Worm (Caenorhabditis elegans) whole organism, L4 larva: ENCODE data around the gene F53H1.3.

Experiments used
- D1046.2 ChIP-seq: fragments of 200-800 bp; sonication (Bioruptor generic); IDR thresholded peaks from 2 replicates; pipeline ENCODE4 v1.3.6; 2022; ENCODE audit warnings: missing genetic modification characterization, missing compliant biosample characterization
- Y105C5A.15 ChIP-seq: fragments of 200-800 bp; sonication (Bioruptor generic); IDR thresholded peaks from 2 replicates; pipeline ENCODE4 v1.3.6; 2022; ENCODE audit warnings: missing genetic modification characterization, missing compliant biosample characterization
- Y48G9A.11 ChIP-seq: fragments of 200-800 bp; sonication (Bioruptor generic); IDR thresholded peaks from 2 replicates; pipeline ENCODE4 v1.3.6; 2022; ENCODE audit warnings: missing genetic modification reagents, missing genetic modification characterization, missing compliant biosample characterization
- Y5F2A.4 ChIP-seq: fragments of 200-800 bp; sonication (Bioruptor generic); optimal IDR thresholded peaks from 2 replicates; lab custom pipeline; 2018; ENCODE audit warnings: mild to moderate bottlenecking, missing genetic modification characterization, missing compliant biosample characterization
- ZK337.2 ChIP-seq: fragments of 200-800 bp; sonication (Bioruptor generic); IDR thresholded peaks from 2 replicates; pipeline ENCODE4 v1.3.6; 2022; ENCODE audit warnings: missing genetic modification reagents, missing genetic modification characterization, missing compliant biosample characterization
- ZK546.5 ChIP-seq, 2 experiments: sonication (generic microtip); optimal IDR thresholded peaks; 2 replicates each; lab custom pipeline; 2017; ENCODE audit warnings: missing biosample characterization in 2 of 2, missing genetic modification characterization in 2 of 2
- aha-1 ChIP-seq: fragments of 150-350 bp; peaks from one replicate; lab custom pipeline; 2014; ENCODE audit warnings: missing biosample characterization, missing genetic modification characterization
- aly-2 ChIP-seq: sonication (generic microtip); optimal IDR thresholded peaks from 2 replicates; lab custom pipeline; 2018; ENCODE audit warnings: missing biosample characterization, missing genetic modification characterization
- ama-1 ChIP-seq: fragments of 150-350 bp; optimal IDR thresholded peaks from 2 replicates; lab custom pipeline; 2014; ENCODE audit warnings: inconsistent platforms, mixed read lengths
- ces-1 ChIP-seq: fragments of 150-350 bp; sonication (generic microtip); optimal IDR thresholded peaks from 4 replicates; lab custom pipeline; 2014; ENCODE audit warnings: missing biosample characterization, missing genetic modification reagents, missing genetic modification characterization
- ctbp-1 ChIP-seq: fragments of 200-800 bp; sonication (Bioruptor generic); IDR thresholded peaks from 2 replicates; pipeline ENCODE4 v1.3.6; 2022; ENCODE audit warnings: missing genetic modification reagents, missing genetic modification characterization, missing compliant biosample characterization
- daf-16 ChIP-seq, 3 experiments: sonication (generic microtip); optimal IDR thresholded peaks; 2 replicates each; lab custom pipeline; 2016 to 2017; ENCODE audit warnings: missing genetic modification characterization in 3 of 3, missing genetic modification reagents in 3 of 3, mild to moderate bottlenecking in 2 of 3, missing compliant biosample characterization in 2 of 3, missing biosample characterization in 1 of 3, moderate library complexity in 1 of 3
- dmd-8 ChIP-seq: fragments of 200-800 bp; sonication (Bioruptor generic); IDR thresholded peaks from 2 replicates; pipeline ENCODE4 v1.3.6; 2022; ENCODE audit warnings: missing genetic modification characterization, missing compliant biosample characterization
- egl-27 ChIP-seq: sonication (generic microtip); optimal IDR thresholded peaks from 3 replicates; lab custom pipeline; 2017; ENCODE audit warnings: missing biosample characterization, missing genetic modification reagents, missing genetic modification characterization
- egl-43 ChIP-seq: fragments of 200-800 bp; sonication (Bioruptor generic); IDR thresholded peaks from 2 replicates; pipeline ENCODE4 v1.3.6; 2022; ENCODE audit warnings: missing genetic modification reagents, missing genetic modification characterization, missing compliant biosample characterization
- fkh-10 ChIP-seq: fragments of 150-350 bp; optimal IDR thresholded peaks from 2 replicates; lab custom pipeline; 2014; ENCODE audit warnings: missing biosample characterization, missing genetic modification reagents, missing genetic modification characterization
- hlh-11 ChIP-seq: fragments of 200-800 bp; sonication (Bioruptor generic); optimal IDR thresholded peaks from 2 replicates; lab custom pipeline; 2018; ENCODE audit warnings: mild to moderate bottlenecking, missing genetic modification characterization, missing compliant biosample characterization
- lim-7 ChIP-seq: fragments of 200-800 bp; sonication (Bioruptor generic); IDR thresholded peaks from 2 replicates; pipeline ENCODE4 v1.3.6; 2022; ENCODE audit warnings: missing genetic modification characterization, missing compliant biosample characterization
- lin-13 ChIP-seq: fragments of 150-350 bp; optimal IDR thresholded peaks from 2 replicates; lab custom pipeline; 2014; ENCODE audit warnings: missing biosample characterization, missing genetic modification reagents, missing genetic modification characterization
- lin-39 ChIP-seq: fragments of 150-350 bp; optimal IDR thresholded peaks from 2 replicates; lab custom pipeline; 2014; ENCODE audit warnings: missing biosample characterization, missing genetic modification reagents, missing genetic modification characterization
- mdl-1 ChIP-seq, 2 experiments: fragments of 150-350 bp in 1 of 2; sonication (generic microtip) in 1 of 2; optimal IDR thresholded peaks; 2 replicates each; lab custom pipeline; 2014 to 2017; ENCODE audit warnings: missing biosample characterization in 2 of 2, missing genetic modification characterization in 2 of 2
- mep-1 ChIP-seq: fragments of 150-350 bp; sonication (generic microtip); optimal IDR thresholded peaks from 3 replicates; lab custom pipeline; 2014; ENCODE audit warnings: missing biosample characterization, missing genetic modification characterization
- mes-2 ChIP-seq: sonication (generic microtip); optimal IDR thresholded peaks from 2 replicates; lab custom pipeline; 2016; ENCODE audit warnings: missing genotype, mild to moderate bottlenecking, missing genetic modification characterization, missing compliant biosample characterization; ENCODE audit not compliant: poor library complexity, severe bottlenecking
- mxl-2 ChIP-seq: fragments of 200-800 bp; sonication (Bioruptor generic); conservative IDR thresholded peaks from 2 replicates; pipeline ENCODE4 v1.3.6; 2022; ENCODE audit warnings: missing genetic modification reagents, missing genetic modification characterization, missing compliant biosample characterization
- mxl-3 ChIP-seq: fragments of 200-800 bp; sonication (Bioruptor generic); optimal IDR thresholded peaks from 2 replicates; lab custom pipeline; 2018; ENCODE audit warnings: mild to moderate bottlenecking, missing genetic modification characterization, missing compliant biosample characterization
- nhr-28 ChIP-seq: fragments of 150-350 bp; optimal IDR thresholded peaks from 2 replicates; lab custom pipeline; 2014; ENCODE audit warnings: missing biosample characterization, missing genetic modification characterization
- nhr-48 ChIP-seq: sonication (generic microtip); optimal IDR thresholded peaks from 2 replicates; lab custom pipeline; 2016; ENCODE audit warnings: mild to moderate bottlenecking, missing genetic modification characterization, missing compliant biosample characterization
- nhr-76 ChIP-seq: fragments of 150-350 bp; optimal IDR thresholded peaks from 2 replicates; lab custom pipeline; 2014; ENCODE audit warnings: missing biosample characterization, missing genetic modification characterization
- php-3 ChIP-seq: fragments of 200-800 bp; sonication (Bioruptor generic); IDR thresholded peaks from 2 replicates; pipeline ENCODE4 v1.3.6; 2022; ENCODE audit warnings: missing genetic modification reagents, missing genetic modification characterization, missing compliant biosample characterization
- rbr-2 ChIP-seq: sonication (generic microtip); optimal IDR thresholded peaks from 2 replicates; lab custom pipeline; 2016; ENCODE audit warnings: missing genotype, missing genetic modification characterization, missing compliant biosample characterization
- sdz-12 ChIP-seq: fragments of 200-800 bp; sonication (Bioruptor generic); optimal IDR thresholded peaks from 2 replicates; lab custom pipeline; 2018; ENCODE audit warnings: mild to moderate bottlenecking, missing genetic modification characterization, missing compliant biosample characterization
- set-16 ChIP-seq: fragments of 200-800 bp; sonication (Bioruptor generic); IDR thresholded peaks from 2 replicates; pipeline ENCODE4 v1.3.6; 2022; ENCODE audit warnings: missing genetic modification reagents, missing genetic modification characterization, missing compliant biosample characterization
- spr-1 ChIP-seq: sonication (generic microtip); optimal IDR thresholded peaks from 2 replicates; lab custom pipeline; 2016; ENCODE audit warnings: mild to moderate bottlenecking, missing genetic modification characterization, missing compliant biosample characterization
- unc-130 ChIP-seq: sonication (generic microtip); optimal IDR thresholded peaks from 2 replicates; lab custom pipeline; 2016; ENCODE audit warnings: missing genetic modification reagents, missing genetic modification characterization, missing compliant biosample characterization
- unc-39 ChIP-seq: sonication (generic microtip); optimal IDR thresholded peaks from 2 replicates; lab custom pipeline; 2017; ENCODE audit warnings: missing biosample characterization, missing genetic modification characterization
- zip-11 ChIP-seq: fragments of 200-800 bp; sonication (Bioruptor generic); IDR thresholded peaks from 2 replicates; pipeline ENCODE4 v1.3.6; 2022; ENCODE audit warnings: missing genetic modification characterization, missing compliant biosample characterization
- zip-2 ChIP-seq: fragments of 150-350 bp; optimal IDR thresholded peaks from 2 replicates; lab custom pipeline; 2014; ENCODE audit warnings: missing biosample characterization, missing genetic modification characterization
- ztf-11 ChIP-seq: fragments of 150-350 bp; optimal IDR thresholded peaks from 2 replicates; lab custom pipeline; 2014; ENCODE audit warnings: missing biosample characterization, missing genetic modification characterization

F53H1.3 gene

ce11 chrIV:1359125-1359524, 30.2 kb downstream of the F53H1.3 start, which contains the start of gene col-105:
Gene col-105, minus strand, starts transcription at chrIV:1359225.
- no peak for TF ChIP-seq nhr-76
- TF ChIP-seq egl-43: no peak
- TF ChIP-seq Y5F2A.4: no peak
- TF ChIP-seq egl-27: no peak
- TF ChIP-seq ces-1: no peak

DNA sequence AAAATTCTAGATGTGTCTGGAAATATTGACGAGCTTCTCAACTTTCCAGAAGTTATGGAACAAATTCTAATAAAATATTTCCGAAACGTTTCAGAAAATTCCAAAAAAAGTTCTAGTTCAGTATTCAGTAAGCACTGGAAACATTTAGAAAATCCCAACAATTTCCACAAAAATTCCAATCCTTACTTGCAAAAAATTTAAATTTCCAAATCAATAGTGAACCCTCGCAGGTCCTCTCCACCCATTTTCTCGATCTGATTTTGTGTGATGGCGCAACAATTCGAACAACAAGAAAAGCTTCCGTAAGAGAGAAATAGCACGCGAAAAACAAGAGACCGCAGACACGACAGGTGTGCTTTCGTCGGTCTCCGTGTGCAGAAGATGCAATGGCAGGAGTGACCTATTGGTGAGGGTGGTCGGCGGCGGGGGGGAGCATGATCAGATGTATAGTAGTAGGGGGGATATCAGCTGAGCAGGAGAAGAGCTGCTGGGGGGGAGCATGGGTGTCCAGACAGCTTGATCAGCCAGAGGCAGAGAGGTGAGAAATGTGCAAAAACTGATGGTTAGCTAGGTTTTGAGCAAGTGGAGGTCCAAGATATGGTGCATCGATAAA, 32.8 kb downstream of the F53H1.3 start:
- no peak for TF ChIP-seq lin-39 (tag; lab: Kevin White, UChicago)
- TF ChIP-seq ztf-11 (tag; lab: Kevin White, UChicago): no peak
- no peak for TF ChIP-seq zip-2 (tag; lab: Kevin White, UChicago)
- no peak for TF ChIP-seq aly-2
- TF ChIP-seq mxl-3: no peak
- TF ChIP-seq unc-130: no peak
- TF ChIP-seq daf-16 (GFP tag; optimal IDR thresholded peaks at IDR 0.05; lab: Kevin White, UChicago): no peak
- no peak for TF ChIP-seq daf-16 (tag; optimal IDR thresholded peaks at IDR 0.05; lab: Kevin White, UChicago)
- TF ChIP-seq aha-1: peak; percentile 96
- TF ChIP-seq hlh-11: peak; percentile 48
- TF ChIP-seq lim-7 (GFP tag; lab: Robert Waterston, UW): no peak
- no peak for TF ChIP-seq nhr-76
- no peak for TF ChIP-seq lin-13 (GFP tag; lab: Kevin White, UChicago)
- no peak for TF ChIP-seq Y48G9A.11 (GFP tag; lab: Robert Waterston, UW)
- no peak for TF ChIP-seq fkh-10 (GFP tag; lab: Kevin White, UChicago)
- no peak for TF ChIP-seq D1046.2 (GFP tag; lab: Robert Waterston, UW)
- no peak for TF ChIP-seq sdz-12 (GFP tag; lab: Kevin White, UChicago)
- 0 out of 2 replicates have a peak, but pooled peaks have one; percentile 22 for TF ChIP-seq ZK337.2 (GFP tag; lab: Robert Waterston, UW)
- no peak for TF ChIP-seq mxl-2 (GFP tag; lab: Robert Waterston, UW)
- no peak for TF ChIP-seq zip-11
- no peak for TF ChIP-seq ZK546.5 (tag; optimal IDR thresholded peaks at IDR 0.05; lab: Kevin White, UChicago)
- peak; percentile 62 for TF ChIP-seq set-16 (GFP tag; lab: Robert Waterston, UW)
- no peak for TF ChIP-seq mep-1
- no peak for TF ChIP-seq unc-39
- no peak for TF ChIP-seq ctbp-1 (GFP tag; lab: Robert Waterston, UW)
- no peak for TF ChIP-seq mes-2 (tag; lab: Kevin White, UChicago)
- TF ChIP-seq dmd-8 (GFP tag; lab: Robert Waterston, UW): no peak

ce11 chrIV:1365771-1366170, 36.8 kb downstream of the F53H1.3 start:
- 0 out of 2 replicates have a peak, but pooled peaks have one; percentile 36 for TF ChIP-seq Y48G9A.11 (GFP tag; lab: Robert Waterston, UW)
- no peak for TF ChIP-seq egl-43

DNA sequence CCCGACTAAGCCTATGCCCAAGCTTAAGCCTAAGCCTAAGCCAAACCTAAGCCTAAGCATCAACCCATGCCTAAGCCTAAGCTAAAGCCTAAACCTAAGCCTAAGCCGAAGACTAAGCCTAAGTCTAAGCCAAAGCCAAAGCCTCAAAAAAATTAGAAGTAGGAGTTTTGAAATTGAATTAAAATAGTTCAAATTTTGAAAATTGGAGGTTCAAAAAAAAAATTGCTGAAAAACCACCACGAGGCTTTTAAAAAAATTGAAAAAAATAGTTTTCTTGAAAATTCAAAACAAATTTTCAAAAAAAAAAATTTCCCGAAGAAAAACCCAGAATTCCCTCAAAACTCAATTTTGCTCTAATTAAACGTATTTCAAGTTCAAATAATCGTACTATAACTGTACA, 38.1 kb downstream of the F53H1.3 start:
- TF ChIP-seq rbr-2 (tag; lab: Kevin White, UChicago) (no peak), spr-1 (tag; lab: Kevin White, UChicago) (no peak), daf-16 (GFP tag; optimal IDR thresholded peaks at IDR 0.05; lab: Kevin White, UChicago) (no peak), daf-16 (tag; optimal IDR thresholded peaks at IDR 0.05; lab: Kevin White, UChicago) (no peak), aha-1 (peak; percentile 94), sdz-12 (GFP tag; lab: Kevin White, UChicago) (no peak), set-16 (GFP tag; lab: Robert Waterston, UW) (no peak), ama-1 (lab: Kevin White, UChicago) (no peak)

- TF ChIP-seq nhr-48 (tag; lab: Kevin White, UChicago): peak; percentile 29
- peak; percentile 71 for TF ChIP-seq aha-1
- no peak for TF ChIP-seq D1046.2 (GFP tag; lab: Robert Waterston, UW)
- peak; percentile 62 for TF ChIP-seq hlh-11
- peak; percentile 22 for TF ChIP-seq nhr-28
- no peak for TF ChIP-seq Y105C5A.15 (GFP tag; lab: Robert Waterston, UW)
- no peak for TF ChIP-seq nhr-76
- peak in 1 of 2 experiments; percentile 32 for TF ChIP-seq mdl-1 (tag; optimal IDR thresholded peaks at IDR 0.05; lab: Kevin White, UChicago)
- TF ChIP-seq mxl-3: peak; percentile 65
- no peak for TF ChIP-seq php-3 (GFP tag; lab: Robert Waterston, UW)
- TF ChIP-seq mes-2 (tag; lab: Kevin White, UChicago): no peak
Observed at ce11 chrIV:1371300-1371699, 42.3 kb downstream of the F53H1.3 start.
